Worm (Caenorhabditis elegans) whole organism, young adult: Measurements from ENCODE around the gene F14H12.7.

Experiments
- F33H1.4 ChIP-seq: fragments of 200-800 bp; sonication (Bioruptor generic); IDR thresholded peaks from 2 replicates; pipeline ENCODE4 v1.3.6; 2022; ENCODE audit warnings: missing genetic modification reagents, missing genetic modification characterization, missing compliant biosample characterization
- F55B11.4 ChIP-seq: sonication (generic microtip); optimal IDR thresholded peaks from 2 replicates; lab custom pipeline; 2016; ENCODE audit warnings: missing compliant biosample characterization, missing genetic modification characterization, borderline replicate concordance; ENCODE audit not compliant: insufficient read depth
- F57A8.1 ChIP-seq: fragments of 200-800 bp; sonication (Bioruptor generic); optimal IDR thresholded peaks from 2 replicates; lab custom pipeline; 2018; ENCODE audit warnings: mild to moderate bottlenecking, missing genetic modification characterization, moderate library complexity, missing compliant biosample characterization
- K11D2.4 ChIP-seq: fragments of 200-800 bp; sonication (Bioruptor generic); IDR thresholded peaks from 2 replicates; pipeline ENCODE4 v1.3.6; 2022; ENCODE audit warnings: missing genetic modification reagents, missing genetic modification characterization, missing compliant biosample characterization
- T07F8.4 ChIP-seq: sonication (generic microtip); optimal IDR thresholded peaks from 2 replicates; lab custom pipeline; 2016; ENCODE audit warnings: mild to moderate bottlenecking, missing genetic modification characterization, moderate library complexity, missing compliant biosample characterization
- lag-1 ChIP-seq: fragments of 200-800 bp; sonication (Bioruptor generic); IDR thresholded peaks from 2 replicates; pipeline ENCODE4 v1.3.6; 2022; ENCODE audit warnings: missing genetic modification reagents, missing genetic modification characterization, missing compliant biosample characterization
- mxl-1 ChIP-seq: sonication (generic microtip); optimal IDR thresholded peaks from 2 replicates; lab custom pipeline; 2016; ENCODE audit warnings: missing genetic modification characterization, missing compliant biosample characterization
- nfya-1 ChIP-seq: sonication (generic microtip); optimal IDR thresholded peaks from 2 replicates; lab custom pipeline; 2017; ENCODE audit warnings: antibody characterized with exemption, missing compliant biosample characterization, missing genetic modification characterization, borderline replicate concordance; ENCODE audit not compliant: insufficient read depth
- pha-4 ChIP-seq: fragments of 150-350 bp; sonication (generic microtip); optimal IDR thresholded peaks from 2 replicates; lab custom pipeline; 2014; ENCODE audit warnings: missing biosample characterization, missing genetic modification reagents, missing genetic modification characterization
- snpc-1.1 ChIP-seq: sonication (generic microtip); optimal IDR thresholded peaks from 2 replicates; lab custom pipeline; 2017; ENCODE audit warnings: missing genetic modification characterization, mild to moderate bottlenecking, missing compliant biosample characterization, antibody characterized with exemption, moderate library complexity, missing genotype, missing genetic modification reagents; ENCODE audit not compliant: insufficient read depth
- tbx-9 ChIP-seq: sonication (generic microtip); optimal IDR thresholded peaks from 2 replicates; lab custom pipeline; 2016; ENCODE audit warnings: borderline replicate concordance, missing genetic modification characterization, inconsistent platforms, missing compliant biosample characterization
- ztf-3 ChIP-seq: fragments of 200-800 bp; sonication (Bioruptor generic); optimal IDR thresholded peaks from 2 replicates; lab custom pipeline; 2018; ENCODE audit warnings: mild to moderate bottlenecking, missing genetic modification characterization, missing compliant biosample characterization

DNA sequence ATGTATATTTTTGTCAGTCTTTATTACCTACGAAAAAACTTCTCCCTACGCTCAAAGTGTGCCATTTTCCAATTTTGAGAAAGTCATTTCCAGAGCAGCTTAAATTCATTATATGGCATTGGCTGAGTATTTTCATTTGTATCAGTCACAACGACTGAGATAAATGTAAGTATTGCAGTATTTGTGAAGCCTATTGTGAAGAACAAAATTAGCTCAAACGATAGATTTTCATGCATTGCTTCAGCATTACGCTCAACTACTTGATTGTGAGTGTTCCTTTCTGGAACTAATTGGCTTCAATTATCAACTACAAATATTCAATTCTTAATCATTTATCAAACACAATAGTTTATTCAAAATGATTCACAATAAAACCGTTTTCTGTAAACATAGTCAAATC, 15.3 kb upstream of the F14H12.7 start, which contains the start of gene R160.12:
- TF ChIP-seq F33H1.4 (GFP tag; lab: Robert Waterston, UW) = no peak
- TF ChIP-seq F55B11.4 (tag; lab: Kevin White, UChicago) = no peak
- TF ChIP-seq lag-1 (GFP tag; lab: Robert Waterston, UW) = no peak
- no peak for TF ChIP-seq tbx-9 (tag; lab: Kevin White, UChicago)
- no peak for TF ChIP-seq pha-4
- no peak for TF ChIP-seq snpc-1.1 (tag; lab: Kevin White, UChicago)
- no peak for TF ChIP-seq K11D2.4
- no peak for TF ChIP-seq nfya-1 (tag; lab: Kevin White, UChicago)
- TF ChIP-seq F57A8.1 = no peak
- TF ChIP-seq T07F8.4 (tag; lab: Kevin White, UChicago) = no peak
- TF ChIP-seq ztf-3 (GFP tag; lab: Kevin White, UChicago) = no peak
- no peak for TF ChIP-seq mxl-1 (tag; lab: Kevin White, UChicago)
